Fruit fly (Drosophila melanogaster) whole organism, prepupa: Measurements from ENCODE around the gene CG9784.

ENCODE experiments used
- Blimp-1 ChIP-seq: fragments of 200-800 bp; sonication (Bioruptor generic); optimal IDR thresholded peaks from 3 replicates; lab custom pipeline; 2017; ENCODE audit warnings: missing biosample characterization, missing genetic modification characterization, mild to moderate bottlenecking, moderate library complexity, missing genetic modification reagents
- CG11294 ChIP-seq: fragments of 200-800 bp; sonication (Bioruptor generic); IDR thresholded peaks from 2 replicates; pipeline ENCODE4 v1.3.6; 2022; ENCODE audit warnings: missing biosample characterization, missing genetic modification characterization
- CG15336 ChIP-seq: fragments of 200-800 bp; sonication (Bioruptor generic); IDR thresholded peaks from 2 replicates; pipeline ENCODE4 v1.3.6; 2022; ENCODE audit warnings: missing biosample characterization, missing genetic modification characterization
- CG1621 ChIP-seq: fragments of 200-800 bp; sonication (Bioruptor generic); optimal IDR thresholded peaks from 3 replicates; lab custom pipeline; 2018; ENCODE audit warnings: missing biosample characterization, mild to moderate bottlenecking, missing genetic modification characterization
- CG16779 ChIP-seq: fragments of 200-800 bp; sonication (Bioruptor generic); optimal IDR thresholded peaks from 3 replicates; lab custom pipeline; 2017; ENCODE audit warnings: missing biosample characterization, mild to moderate bottlenecking, missing genetic modification characterization
- CG34406 ChIP-seq: fragments of 200-800 bp; sonication (Bioruptor generic); optimal IDR thresholded peaks from 3 replicates; lab custom pipeline; 2016; ENCODE audit warnings: missing biosample characterization, missing genetic modification characterization
- CG3919 ChIP-seq: fragments of 200-800 bp; sonication (Bioruptor generic); optimal IDR thresholded peaks from 3 replicates; lab custom pipeline; 2016; ENCODE audit warnings: missing biosample characterization, missing genetic modification characterization
- CG4318 ChIP-seq: fragments of 200-800 bp; sonication (Bioruptor generic); optimal IDR thresholded peaks from 3 replicates; lab custom pipeline; 2017; ENCODE audit warnings: missing biosample characterization, mild to moderate bottlenecking, missing genetic modification characterization
- CG6163 ChIP-seq: fragments of 200-800 bp; sonication (Bioruptor generic); IDR thresholded peaks from 3 replicates; pipeline ENCODE4 v1.3.6; 2022; ENCODE audit warnings: missing biosample characterization, missing genetic modification characterization
- CG6792 ChIP-seq: fragments of 200-800 bp; sonication (Bioruptor generic); optimal IDR thresholded peaks from 3 replicates; lab custom pipeline; 2016; ENCODE audit warnings: missing biosample characterization, missing genetic modification characterization
- CG6808 ChIP-seq: fragments of 200-800 bp; sonication (Bioruptor generic); optimal IDR thresholded peaks from 3 replicates; lab custom pipeline; 2017; ENCODE audit warnings: missing biosample characterization, missing genetic modification characterization, mild to moderate bottlenecking, moderate library complexity, missing genetic modification reagents
- CG6854 ChIP-seq: fragments of 200-800 bp; sonication (Bioruptor generic); optimal IDR thresholded peaks from 2 replicates; lab custom pipeline; 2017; ENCODE audit warnings: missing biosample characterization, mild to moderate bottlenecking, missing genetic modification characterization
- CG7368 ChIP-seq: fragments of 200-800 bp; sonication (Bioruptor generic); optimal IDR thresholded peaks from 3 replicates; lab custom pipeline; 2016; ENCODE audit warnings: missing biosample characterization, missing genetic modification characterization
- CG8319 ChIP-seq: fragments of 200-800 bp; sonication (Bioruptor generic); optimal IDR thresholded peaks from 3 replicates; lab custom pipeline; 2016; ENCODE audit warnings: missing biosample characterization, missing genetic modification characterization
- Eip78C ChIP-seq: fragments of 200-800 bp; sonication (Bioruptor generic); peaks from one replicate; lab custom pipeline; 2016; ENCODE audit warnings: missing biosample characterization, missing genetic modification characterization
- Eip93F ChIP-seq: fragments of 200-800 bp; sonication (Bioruptor generic); optimal IDR thresholded peaks from 2 replicates; lab custom pipeline; 2016; ENCODE audit warnings: missing biosample characterization, mild to moderate bottlenecking, missing genetic modification characterization
- Ets21C ChIP-seq: fragments of 200-800 bp; sonication (Bioruptor generic); optimal IDR thresholded peaks from 3 replicates; lab custom pipeline; 2016; ENCODE audit warnings: missing biosample characterization, missing genetic modification characterization
- Ets96B ChIP-seq: fragments of 200-800 bp; optimal IDR thresholded peaks from 2 replicates; lab custom pipeline; 2019; ENCODE audit warnings: missing biosample characterization, mild to moderate bottlenecking, missing genetic modification characterization, moderate library complexity
- Hr38 ChIP-seq: sonication (Bioruptor generic); optimal IDR thresholded peaks from 2 replicates; lab custom pipeline; 2016; ENCODE audit warnings: missing biosample characterization, missing genetic modification characterization
- Hr39 ChIP-seq: fragments of 200-800 bp; sonication (Bioruptor generic); optimal IDR thresholded peaks from 2 replicates; lab custom pipeline; 2016; ENCODE audit warnings: missing biosample characterization, missing genetic modification characterization
- Hr4 ChIP-seq: fragments of 200-800 bp; sonication (Bioruptor generic); optimal IDR thresholded peaks from 3 replicates; lab custom pipeline; 2016; ENCODE audit warnings: missing biosample characterization, missing genetic modification characterization
- Lpt ChIP-seq: fragments of 200-800 bp; sonication (Bioruptor generic); optimal IDR thresholded peaks from 3 replicates; lab custom pipeline; 2016; ENCODE audit warnings: missing biosample characterization, missing genetic modification characterization
- Met ChIP-seq: fragments of 200-800 bp; sonication (Bioruptor generic); optimal IDR thresholded peaks from 3 replicates; lab custom pipeline; 2016; ENCODE audit warnings: missing biosample characterization, missing genetic modification characterization
- OdsH ChIP-seq: fragments of 200-800 bp; sonication (Bioruptor generic); optimal IDR thresholded peaks from 3 replicates; lab custom pipeline; 2016; ENCODE audit warnings: missing biosample characterization, missing genetic modification characterization
- Sox102F ChIP-seq: fragments of 200-800 bp; sonication (Bioruptor generic); optimal IDR thresholded peaks from 2 replicates; lab custom pipeline; 2016; ENCODE audit warnings: missing biosample characterization, mild to moderate bottlenecking, missing genetic modification characterization
- Sox14 ChIP-seq: fragments of 200-800 bp; sonication (Bioruptor generic); optimal IDR thresholded peaks from 3 replicates; lab custom pipeline; 2016; ENCODE audit warnings: missing biosample characterization, missing genetic modification characterization
- Sox15 ChIP-seq: fragments of 200-800 bp; sonication (Bioruptor generic); optimal IDR thresholded peaks from 3 replicates; lab custom pipeline; 2016; ENCODE audit warnings: missing biosample characterization, missing genetic modification characterization
- achi ChIP-seq: fragments of 200-800 bp; sonication (Bioruptor generic); optimal IDR thresholded peaks from 3 replicates; lab custom pipeline; 2016; ENCODE audit warnings: missing biosample characterization, missing genetic modification characterization
- dsx ChIP-seq: fragments of 200-800 bp; optimal IDR thresholded peaks from 3 replicates; lab custom pipeline; 2019; ENCODE audit warnings: missing biosample characterization, mild to moderate bottlenecking, missing genetic modification characterization, moderate library complexity; ENCODE audit not compliant: poor library complexity, severe bottlenecking
- esn ChIP-seq: fragments of 200-800 bp; sonication (Bioruptor generic); optimal IDR thresholded peaks from 2 replicates; lab custom pipeline; 2016; ENCODE audit warnings: missing biosample characterization, mild to moderate bottlenecking, missing genetic modification characterization, moderate library complexity
- fd59A ChIP-seq: fragments of 200-800 bp; sonication (Bioruptor generic); optimal IDR thresholded peaks from 2 replicates; lab custom pipeline; 2017; ENCODE audit warnings: missing biosample characterization, mild to moderate bottlenecking, missing genetic modification characterization, missing genetic modification reagents
- fkh ChIP-seq: fragments of 200-800 bp; sonication (Bioruptor generic); optimal IDR thresholded peaks from 3 replicates; lab custom pipeline; 2017; ENCODE audit warnings: missing biosample characterization, mild to moderate bottlenecking, missing genetic modification characterization, moderate library complexity
- lz ChIP-seq: fragments of 200-800 bp; sonication (Bioruptor generic); optimal IDR thresholded peaks from 3 replicates; lab custom pipeline; 2016; ENCODE audit warnings: missing biosample characterization, missing genetic modification characterization
- pdm3 ChIP-seq: fragments of 200-800 bp; sonication (Bioruptor generic); optimal IDR thresholded peaks from 3 replicates; lab custom pipeline; 2016; ENCODE audit warnings: missing biosample characterization, missing genetic modification characterization
- salr ChIP-seq, 2 experiments: fragments of 200-800 bp; sonication (Bioruptor generic); optimal IDR thresholded peaks; 3 replicates each; lab custom pipeline; 2016 to 2018; ENCODE audit warnings: missing biosample characterization in 2 of 2, missing genetic modification characterization in 2 of 2, mild to moderate bottlenecking in 1 of 2
- spab ChIP-seq: fragments of 200-800 bp; sonication (Bioruptor generic); optimal IDR thresholded peaks from 2 replicates; lab custom pipeline; 2017; ENCODE audit warnings: missing biosample characterization, mild to moderate bottlenecking, missing genetic modification characterization, missing genetic modification reagents
- ss ChIP-seq, 2 experiments: fragments of 200-800 bp; sonication (Bioruptor generic); optimal IDR thresholded peaks; 2 replicates in 1 of 2; 3 replicates in 1 of 2; lab custom pipeline; 2017 to 2018; ENCODE audit warnings: mild to moderate bottlenecking in 2 of 2, missing biosample characterization in 2 of 2, missing genetic modification characterization in 2 of 2, moderate library complexity in 1 of 2
- svp ChIP-seq: fragments of 200-800 bp; sonication (Bioruptor generic); peaks from one replicate; lab custom pipeline; 2016; ENCODE audit warnings: missing biosample characterization, missing genetic modification characterization
- vri ChIP-seq: fragments of 200-800 bp; sonication (Bioruptor generic); optimal IDR thresholded peaks from 3 replicates; lab custom pipeline; 2016; ENCODE audit warnings: missing biosample characterization, mild to moderate bottlenecking, missing genetic modification characterization

The CG9784 gene

dm6 chrX:16552567-16552966 lies 46.4 kb downstream of the CG9784 start (continued):
- peak; percentile 75 for TF ChIP-seq Ets96B (tag; lab: Kevin White, UChicago)
- TF ChIP-seq Sox14 (GFP tag; lab: Kevin White, UChicago): peak; percentile 75
- peak; percentile 81 for TF ChIP-seq Met
- peak; percentile 93 for TF ChIP-seq Eip78C (GFP tag; lab: Kevin White, UChicago)
- TF ChIP-seq CG6854 (GFP tag; lab: Kevin White, UChicago): peak; percentile 61
- no peak for TF ChIP-seq CG1621
- no peak for TF ChIP-seq vri (GFP tag; lab: Kevin White, UChicago)
- peak; percentile 78 for TF ChIP-seq CG8319
- TF ChIP-seq CG15336: peak; percentile 83
- no peak for TF ChIP-seq CG6808
- peak; percentile 65 for TF ChIP-seq dsx (GFP tag; lab: Kevin White, UChicago)
- TF ChIP-seq Hr38: no peak
- TF ChIP-seq CG3919 (GFP tag; lab: Kevin White, UChicago): peak; percentile 88
- peak; percentile 73 for TF ChIP-seq CG6792 (GFP tag; lab: Kevin White, UChicago)
- no peak for TF ChIP-seq fkh (GFP tag; lab: Kevin White, UChicago)
- peak; percentile 18 for TF ChIP-seq Lpt (GFP tag; lab: Kevin White, UChicago)
- TF ChIP-seq Hr39: peak; percentile 78
- no peak for TF ChIP-seq ss (GFP tag; optimal IDR thresholded peaks at IDR 0.05; lab: Kevin White, UChicago)
- TF ChIP-seq CG6163 (GFP tag; lab: Robert Waterston, UW): peak; percentile 88
- peak; percentile 84 for TF ChIP-seq Eip93F (GFP tag; lab: Kevin White, UChicago)
- TF ChIP-seq OdsH (GFP tag; lab: Kevin White, UChicago): peak; percentile 85
- peak; percentile 77 for TF ChIP-seq lz
- peak; percentile 78 for TF ChIP-seq achi (GFP tag; lab: Kevin White, UChicago)
- TF ChIP-seq fd59A (GFP tag; lab: Kevin White, UChicago): peak; percentile 54
- TF ChIP-seq Sox15: peak; percentile 47
- TF ChIP-seq Blimp-1: peak; percentile 52
- TF ChIP-seq Ets21C (GFP tag; lab: Kevin White, UChicago): peak; percentile 65
- peak; percentile 42; the same call in 1 of the 2 replicates for TF ChIP-seq CG11294 (GFP tag; lab: Robert Waterston, UW)
- no peak for TF ChIP-seq CG7368 (GFP tag; lab: Kevin White, UChicago)
- TF ChIP-seq esn: peak; percentile 86
- peak; percentile 69 for TF ChIP-seq CG4318 (GFP tag; lab: Kevin White, UChicago)
- no peak for TF ChIP-seq spab (GFP tag; lab: Kevin White, UChicago)
- peak; percentile 85 for TF ChIP-seq svp
- TF ChIP-seq Hr4: peak; percentile 77
- no peak for TF ChIP-seq salr (GFP tag; optimal IDR thresholded peaks at IDR 0.05; lab: Kevin White, UChicago)
- TF ChIP-seq CG34406 (GFP tag; lab: Kevin White, UChicago): peak; percentile 84
- no peak for TF ChIP-seq CG16779 (tag; lab: Kevin White, UChicago)
- TF ChIP-seq pdm3 (GFP tag; lab: Kevin White, UChicago): peak; percentile 82
- TF ChIP-seq Sox102F (GFP tag; lab: Kevin White, UChicago): no peak

dm6 chrX:16547390-16547789 lies 51.6 kb downstream of the CG9784 start, which contains the start of gene CG9902:
Gene CG9902 (minus strand): TSS chrX:16547520.
- TF ChIP-seq Eip78C (GFP tag; lab: Kevin White, UChicago): no peak
